Worm (Caenorhabditis elegans) whole organism, early embryonic: ENCODE data around the gene jmjd-3.2.

Experiments
- B0310.2 ChIP-seq: sonication (generic microtip); optimal IDR thresholded peaks from 2 replicates; lab custom pipeline; 2016; ENCODE audit warnings: mild to moderate bottlenecking, missing genetic modification characterization, missing compliant biosample characterization
- F13C5.2 ChIP-seq: sonication (generic microtip); optimal IDR thresholded peaks from 2 replicates; lab custom pipeline; 2017; ENCODE audit warnings: mild to moderate bottlenecking, missing genetic modification characterization, inconsistent platforms, missing compliant biosample characterization
- aly-1 ChIP-seq: sonication (generic microtip); optimal IDR thresholded peaks from 2 replicates; lab custom pipeline; 2016; ENCODE audit warnings: missing genetic modification characterization, missing compliant biosample characterization
- ama-1 ChIP-seq: fragments of 150-350 bp; optimal IDR thresholded peaks from 2 replicates; lab custom pipeline; 2014
- ceh-13 ChIP-seq: fragments of 200-800 bp; sonication (Bioruptor generic); optimal IDR thresholded peaks from 2 replicates; lab custom pipeline; 2018; ENCODE audit warnings: mild to moderate bottlenecking, missing genetic modification characterization, missing compliant biosample characterization
- ceh-36 ChIP-seq: sonication (generic microtip); optimal IDR thresholded peaks from 2 replicates; lab custom pipeline; 2016; ENCODE audit warnings: missing genetic modification characterization, inconsistent platforms, missing compliant biosample characterization
- ets-7 ChIP-seq: sonication (generic microtip); optimal IDR thresholded peaks from 2 replicates; lab custom pipeline; 2016; ENCODE audit warnings: missing genotype, missing genetic modification characterization, missing compliant biosample characterization
- flt-1 ChIP-seq: fragments of 200-800 bp; sonication (Bioruptor generic); IDR thresholded peaks from 2 replicates; pipeline ENCODE4 v1.3.6; 2022; ENCODE audit warnings: missing genetic modification characterization, missing compliant biosample characterization
- hmbx-1 ChIP-seq: sonication (generic microtip); optimal IDR thresholded peaks from 2 replicates; lab custom pipeline; 2016; ENCODE audit warnings: mild to moderate bottlenecking, missing genetic modification characterization, missing compliant biosample characterization
- hmg-4 ChIP-seq: fragments of 200-800 bp; sonication (Bioruptor generic); optimal IDR thresholded peaks from 2 replicates; lab custom pipeline; 2018; ENCODE audit warnings: mild to moderate bottlenecking, missing genetic modification characterization, missing compliant biosample characterization
- hnd-1 ChIP-seq: sonication (generic microtip); optimal IDR thresholded peaks from 2 replicates; lab custom pipeline; 2016; ENCODE audit warnings: missing genetic modification characterization, missing compliant biosample characterization
- pes-1 ChIP-seq: fragments of 200-800 bp; sonication (Bioruptor generic); IDR thresholded peaks from 2 replicates; pipeline ENCODE4 v1.3.6; 2022; ENCODE audit warnings: missing genetic modification reagents, missing genetic modification characterization, missing compliant biosample characterization
- scrt-1 ChIP-seq: fragments of 200-800 bp; sonication (Bioruptor generic); IDR thresholded peaks from 2 replicates; pipeline ENCODE4 v1.3.6; 2022; ENCODE audit warnings: missing genetic modification characterization, missing compliant biosample characterization
- sea-1 ChIP-seq: fragments of 200-800 bp; sonication (Bioruptor generic); conservative IDR thresholded peaks from 2 replicates; pipeline ENCODE4 v1.3.6; 2022; ENCODE audit warnings: missing genetic modification characterization, missing compliant biosample characterization
- tbx-11 ChIP-seq: fragments of 200-800 bp; sonication (Bioruptor generic); IDR thresholded peaks from 2 replicates; pipeline ENCODE4 v1.3.6; 2022; ENCODE audit warnings: missing genetic modification characterization, missing compliant biosample characterization
- tbx-37 ChIP-seq: fragments of 200-800 bp; sonication (Bioruptor generic); conservative IDR thresholded peaks from 2 replicates; pipeline ENCODE4 v1.3.6; 2022; ENCODE audit warnings: missing genetic modification reagents, missing genetic modification characterization, missing compliant biosample characterization
- tra-4 ChIP-seq: sonication (generic microtip); optimal IDR thresholded peaks from 2 replicates; lab custom pipeline; 2017; ENCODE audit warnings: missing genetic modification characterization, missing compliant biosample characterization

The jmjd-3.2 gene

ce11 chrX:14499830-14500409 is 51.9 kb downstream of the jmjd-3.2 start:
- TF ChIP-seq sea-1 (GFP tag; lab: Robert Waterston, UW) (no peak), ets-7 (tag; lab: Kevin White, UChicago) (no peak), ama-1 (lab: Kevin White, UChicago) (no peak), F13C5.2 (tag; lab: Kevin White, UChicago) (no peak), B0310.2 (no peak), tbx-11 (GFP tag; lab: Robert Waterston, UW) (no peak), hmg-4 (GFP tag; lab: Kevin White, UChicago) (no peak), hmbx-1 (tag; lab: Kevin White, UChicago) (no peak), ceh-13 (GFP tag; lab: Kevin White, UChicago) (no peak)

- TF ChIP-seq ama-1 (lab: Kevin White, UChicago): no peak
- TF ChIP-seq ets-7 (tag; lab: Kevin White, UChicago): no peak
- TF ChIP-seq aly-1 (tag; lab: Kevin White, UChicago): no peak
- TF ChIP-seq hnd-1 (tag; lab: Kevin White, UChicago): no peak
- no peak for TF ChIP-seq sea-1 (GFP tag; lab: Robert Waterston, UW)
- TF ChIP-seq ceh-36 (tag; lab: Kevin White, UChicago): no peak
- TF ChIP-seq flt-1 (GFP tag; lab: Robert Waterston, UW): no peak
- TF ChIP-seq ceh-13 (GFP tag; lab: Kevin White, UChicago): no peak
- no peak for TF ChIP-seq tbx-11 (GFP tag; lab: Robert Waterston, UW)
- no peak for TF ChIP-seq hmbx-1 (tag; lab: Kevin White, UChicago)
- TF ChIP-seq tra-4 (tag; lab: Kevin White, UChicago): no peak
- TF ChIP-seq pes-1 (GFP tag; lab: Robert Waterston, UW): no peak
Observed at ce11 chrX:14500422-14501058, 52.5 kb downstream of the jmjd-3.2 start.

ce11 chrX:14502116-14502587 is 54.1 kb downstream of the jmjd-3.2 start:
- TF ChIP-seq hnd-1 (tag; lab: Kevin White, UChicago) (no peak), pes-1 (GFP tag; lab: Robert Waterston, UW) (no peak), ceh-13 (GFP tag; lab: Kevin White, UChicago) (no peak), sea-1 (GFP tag; lab: Robert Waterston, UW) (no peak), hmbx-1 (tag; lab: Kevin White, UChicago) (no peak), ceh-36 (tag; lab: Kevin White, UChicago) (no peak), flt-1 (GFP tag; lab: Robert Waterston, UW) (no peak), aly-1 (tag; lab: Kevin White, UChicago) (no peak), tbx-37 (GFP tag; lab: Robert Waterston, UW) (no peak), ama-1 (lab: Kevin White, UChicago) (no peak), tbx-11 (GFP tag; lab: Robert Waterston, UW) (no peak), tra-4 (tag; lab: Kevin White, UChicago) (no peak), scrt-1 (no peak), hmg-4 (GFP tag; lab: Kevin White, UChicago) (no peak), F13C5.2 (tag; lab: Kevin White, UChicago) (no peak), B0310.2 (no peak), ets-7 (tag; lab: Kevin White, UChicago) (no peak)
